Fruit fly (Drosophila melanogaster) whole organism, embryonic: Measurements from ENCODE around the gene CG11726.
A peak's percentile ranks its signal among the peaks of the same experiment; 100 is the strongest.

Source experiments
- ATbp ChIP-seq: fragments of 200-800 bp; sonication (Bioruptor generic); optimal IDR thresholded peaks from 2 replicates; lab custom pipeline; 2017; ENCODE audit warnings: missing biosample characterization, mild to moderate bottlenecking, missing genetic modification characterization, missing genetic modification reagents
- CG10274 ChIP-seq: fragments of 200-800 bp; sonication (Bioruptor generic); optimal IDR thresholded peaks from 3 replicates; lab custom pipeline; 2017; ENCODE audit warnings: missing biosample characterization, mild to moderate bottlenecking, missing genetic modification characterization
- CG11696 ChIP-seq: fragments of 200-800 bp; sonication (Bioruptor generic); IDR thresholded peaks from 2 replicates; pipeline ENCODE4 v1.3.6; 2022; ENCODE audit warnings: missing biosample characterization, missing genetic modification characterization
- CG12104 ChIP-seq: fragments of 200-800 bp; sonication (Bioruptor generic); optimal IDR thresholded peaks from 3 replicates; lab custom pipeline; 2016; ENCODE audit warnings: missing biosample characterization, missing genetic modification characterization
- CG12299 ChIP-seq: fragments of 200-800 bp; sonication (Bioruptor generic); optimal IDR thresholded peaks from 2 replicates; lab custom pipeline; 2018; ENCODE audit warnings: missing biosample characterization, mild to moderate bottlenecking, missing genetic modification characterization
- CG1233 ChIP-seq: fragments of 200-800 bp; sonication (Bioruptor generic); optimal IDR thresholded peaks from 4 replicates; lab custom pipeline; 2018; ENCODE audit warnings: missing biosample characterization, mild to moderate bottlenecking, missing genetic modification characterization
- CG12391 ChIP-seq: fragments of 200-800 bp; sonication (Bioruptor generic); optimal IDR thresholded peaks from 3 replicates; lab custom pipeline; 2018; ENCODE audit warnings: missing biosample characterization, mild to moderate bottlenecking, missing genetic modification characterization, moderate library complexity
- CG12942 ChIP-seq: fragments of 200-800 bp; sonication (Bioruptor generic); optimal IDR thresholded peaks from 3 replicates; lab custom pipeline; 2016; ENCODE audit warnings: missing biosample characterization, missing genetic modification characterization
- CG13123 ChIP-seq: fragments of 200-800 bp; sonication (Bioruptor generic); optimal IDR thresholded peaks from 2 replicates; lab custom pipeline; 2016; ENCODE audit warnings: missing biosample characterization, missing genetic modification characterization
- CG16779 ChIP-seq: fragments of 200-800 bp; sonication (Bioruptor generic); IDR thresholded peaks from 2 replicates; pipeline ENCODE4 v1.3.6; 2022; ENCODE audit warnings: missing biosample characterization, missing genetic modification characterization
- CG2116 ChIP-seq: fragments of 200-800 bp; sonication (Bioruptor generic); optimal IDR thresholded peaks from 3 replicates; lab custom pipeline; 2018; ENCODE audit warnings: missing biosample characterization, mild to moderate bottlenecking, missing genetic modification characterization
- CG2678 ChIP-seq: fragments of 200-800 bp; sonication (Bioruptor generic); optimal IDR thresholded peaks from 3 replicates; lab custom pipeline; 2019; ENCODE audit warnings: missing biosample characterization, mild to moderate bottlenecking, missing genetic modification characterization, moderate library complexity
- CG3163 ChIP-seq: fragments of 200-800 bp; sonication (Bioruptor generic); optimal IDR thresholded peaks from 3 replicates; lab custom pipeline; 2016; ENCODE audit warnings: missing biosample characterization, missing genetic modification characterization
- CG3847 ChIP-seq: fragments of 200-800 bp; sonication (Bioruptor generic); IDR thresholded peaks from 2 replicates; pipeline ENCODE4 v1.3.6; 2022; ENCODE audit warnings: missing biosample characterization, missing genetic modification characterization
- CG6683 ChIP-seq: fragments of 200-800 bp; sonication (Bioruptor generic); optimal IDR thresholded peaks from 2 replicates; lab custom pipeline; 2017; ENCODE audit warnings: missing biosample characterization, mild to moderate bottlenecking, missing genetic modification characterization, missing genetic modification reagents
- CG6813 ChIP-seq: fragments of 200-800 bp; sonication (Bioruptor generic); optimal IDR thresholded peaks from 2 replicates; lab custom pipeline; 2017; ENCODE audit warnings: missing biosample characterization, missing genetic modification characterization, mild to moderate bottlenecking, moderate library complexity, missing genetic modification reagents
- CG7556 ChIP-seq: fragments of 200-800 bp; sonication (Bioruptor generic); optimal IDR thresholded peaks from 2 replicates; lab custom pipeline; 2017; ENCODE audit warnings: missing biosample characterization, mild to moderate bottlenecking, missing genetic modification characterization
- CG8944 ChIP-seq: fragments of 200-800 bp; sonication (Bioruptor generic); optimal IDR thresholded peaks from 3 replicates; lab custom pipeline; 2016; ENCODE audit warnings: missing biosample characterization, missing genetic modification characterization
- CG9609 ChIP-seq: fragments of 200-800 bp; sonication (Bioruptor generic); optimal IDR thresholded peaks from 3 replicates; lab custom pipeline; 2016; ENCODE audit warnings: missing biosample characterization, missing genetic modification characterization
- Dek ChIP-seq: fragments of 200-800 bp; sonication (Bioruptor generic); optimal IDR thresholded peaks from 3 replicates; lab custom pipeline; 2019; ENCODE audit warnings: missing biosample characterization, mild to moderate bottlenecking, missing genetic modification characterization, moderate library complexity
- Drgx ChIP-seq: fragments of 200-800 bp; sonication (Bioruptor generic); IDR thresholded peaks from 2 replicates; pipeline ENCODE4 v1.3.6; 2022; ENCODE audit warnings: missing biosample characterization, missing genetic modification characterization
- Fer3 ChIP-seq: fragments of 200-800 bp; sonication (Bioruptor generic); optimal IDR thresholded peaks from 2 replicates; lab custom pipeline; 2018; ENCODE audit warnings: missing biosample characterization, mild to moderate bottlenecking, missing genetic modification characterization, moderate library complexity
- H2.0 ChIP-seq: fragments of 200-800 bp; sonication (Bioruptor generic); IDR thresholded peaks from 2 replicates; pipeline ENCODE4 v1.3.6; 2022; ENCODE audit warnings: missing biosample characterization, missing genetic modification characterization
- Hr3 ChIP-seq: fragments of 200-800 bp; sonication (Bioruptor generic); optimal IDR thresholded peaks from 3 replicates; lab custom pipeline; 2016; ENCODE audit warnings: missing biosample characterization, missing genetic modification characterization
- Hr39 ChIP-seq: fragments of >200 bp; optimal IDR thresholded peaks from 2 replicates; lab custom pipeline; 2017
- Meics ChIP-seq: fragments of 200-800 bp; sonication (Bioruptor generic); optimal IDR thresholded peaks from 2 replicates; lab custom pipeline; 2017; ENCODE audit warnings: missing biosample characterization, mild to moderate bottlenecking, missing genetic modification characterization
- Mes4 ChIP-seq: fragments of 200-800 bp; sonication (Bioruptor generic); optimal IDR thresholded peaks from 2 replicates; lab custom pipeline; 2016; ENCODE audit warnings: missing biosample characterization, missing genetic modification characterization
- NFAT ChIP-seq: fragments of 200-800 bp; sonication (Bioruptor generic); IDR thresholded peaks from 2 replicates; pipeline ENCODE4 v1.3.6; 2022; ENCODE audit warnings: missing biosample characterization, missing genetic modification characterization
- Pdp1 ChIP-seq, 2 experiments: fragments of 200-800 bp; sonication (Bioruptor generic); optimal IDR thresholded peaks; 3 replicates each; lab custom pipeline; 2016; ENCODE audit warnings: missing biosample characterization in 2 of 2, missing genetic modification characterization in 2 of 2, mild to moderate bottlenecking in 1 of 2, moderate library complexity in 1 of 2
- Sry-δ ChIP-seq: fragments of 200-800 bp; sonication (Bioruptor generic); optimal IDR thresholded peaks from 2 replicates; lab custom pipeline; 2016; ENCODE audit warnings: missing biosample characterization, missing genetic modification characterization
- Tbp ChIP-seq: fragments of >200 bp; optimal IDR thresholded peaks from 2 replicates; lab custom pipeline; 2018; ENCODE audit warnings: missing biosample characterization, missing genetic modification characterization
- ase ChIP-seq: fragments of 200-800 bp; sonication (Bioruptor generic); IDR thresholded peaks from 3 replicates; pipeline ENCODE4 v1.3.6; 2022; ENCODE audit warnings: missing biosample characterization, missing genetic modification characterization
- cad ChIP-seq: fragments of >200 bp; optimal IDR thresholded peaks from 2 replicates; lab custom pipeline; 2017; ENCODE audit warnings: missing biosample characterization, missing genetic modification characterization
- chn ChIP-seq: fragments of 200-800 bp; sonication (Bioruptor generic); optimal IDR thresholded peaks from 2 replicates; lab custom pipeline; 2016; ENCODE audit warnings: missing biosample characterization, missing genetic modification characterization
- crol ChIP-seq: fragments of 200-800 bp; sonication (Bioruptor generic); IDR thresholded peaks from 2 replicates; pipeline ENCODE4 v1.3.6; 2022; ENCODE audit warnings: missing biosample characterization, missing genetic modification characterization
- cwo ChIP-seq: fragments of 200-800 bp; sonication (Bioruptor generic); optimal IDR thresholded peaks from 3 replicates; lab custom pipeline; 2017; ENCODE audit warnings: missing biosample characterization, missing genetic modification characterization, mild to moderate bottlenecking, moderate library complexity, missing genetic modification reagents
- dimm ChIP-seq: fragments of 200-800 bp; sonication (Bioruptor generic); IDR thresholded peaks from 2 replicates; pipeline ENCODE4 v1.3.6; 2022; ENCODE audit warnings: missing biosample characterization, missing genetic modification characterization
- esg ChIP-seq: fragments of 200-800 bp; sonication (Bioruptor generic); conservative IDR thresholded peaks from 2 replicates; pipeline ENCODE4 v1.3.6; 2022; ENCODE audit warnings: missing biosample characterization, missing genetic modification characterization
- eve ChIP-seq, 2 experiments: fragments of >200 bp; optimal IDR thresholded peaks; 2 replicates each; lab custom pipeline; 2017; ENCODE audit warnings: missing biosample characterization in 2 of 2, missing genetic modification characterization in 2 of 2
- fu2 ChIP-seq: fragments of 200-800 bp; sonication (Bioruptor generic); optimal IDR thresholded peaks from 2 replicates; lab custom pipeline; 2016; ENCODE audit warnings: missing biosample characterization, missing genetic modification characterization
- hkb ChIP-seq, 2 experiments: fragments of 200-800 bp in 1 of 2; fragments of >200 bp in 1 of 2; sonication (Bioruptor generic) in 1 of 2; IDR thresholded peaks in 1 of 2; optimal IDR thresholded peaks in 1 of 2; 2 replicates each; pipeline versions ENCODE4 v1.3.6 to Lab custom; 2017 to 2022; ENCODE audit warnings: missing biosample characterization in 1 of 2, missing genetic modification characterization in 1 of 2
- kni ChIP-seq: fragments of 200-800 bp; sonication (Bioruptor generic); optimal IDR thresholded peaks from 3 replicates; lab custom pipeline; 2017; ENCODE audit warnings: mild to moderate bottlenecking, missing biosample characterization, missing genetic modification reagents, missing genetic modification characterization
- maf-S ChIP-seq: fragments of 200-800 bp; sonication (Bioruptor generic); optimal IDR thresholded peaks from 2 replicates; lab custom pipeline; 2016; ENCODE audit warnings: missing biosample characterization, missing genetic modification characterization
- nmo ChIP-seq: fragments of 200-800 bp; sonication (Bioruptor generic); optimal IDR thresholded peaks from 2 replicates; lab custom pipeline; 2018; ENCODE audit warnings: missing biosample characterization, mild to moderate bottlenecking, missing genetic modification characterization, moderate library complexity
- pita ChIP-seq: fragments of 200-800 bp; sonication (Bioruptor generic); optimal IDR thresholded peaks from 2 replicates; lab custom pipeline; 2017; ENCODE audit warnings: missing biosample characterization, mild to moderate bottlenecking, missing genetic modification characterization
- pros ChIP-seq: fragments of 200-800 bp; sonication (Bioruptor generic); optimal IDR thresholded peaks from 3 replicates; lab custom pipeline; 2019; ENCODE audit warnings: missing biosample characterization, mild to moderate bottlenecking, missing genetic modification characterization, moderate library complexity
- stc ChIP-seq: fragments of 200-800 bp; sonication (Bioruptor generic); IDR thresholded peaks from 2 replicates; pipeline ENCODE4 v1.3.6; 2022; ENCODE audit warnings: missing biosample characterization, missing genetic modification characterization
- twi ChIP-seq: fragments of 200-800 bp; optimal IDR thresholded peaks from 2 replicates; lab custom pipeline; 2019; ENCODE audit warnings: missing biosample characterization, mild to moderate bottlenecking, missing genetic modification characterization, moderate library complexity
- tx ChIP-seq: fragments of 200-800 bp; sonication (Bioruptor generic); optimal IDR thresholded peaks from 2 replicates; lab custom pipeline; 2016; ENCODE audit warnings: missing biosample characterization, missing genetic modification characterization
- vnd ChIP-seq: fragments of 200-800 bp; sonication (Bioruptor generic); IDR thresholded peaks from 3 replicates; pipeline ENCODE4 v1.3.6; 2022; ENCODE audit warnings: missing biosample characterization, missing genetic modification characterization; ENCODE audit not compliant: partially characterized antibody
- zfh1 ChIP-seq: fragments of 200-800 bp; sonication (Bioruptor generic); IDR thresholded peaks from 3 replicates; pipeline ENCODE4 v1.3.6; 2022; ENCODE audit warnings: missing biosample characterization, missing genetic modification characterization
- zfh2 ChIP-seq: fragments of 200-800 bp; sonication (Bioruptor generic); optimal IDR thresholded peaks from 2 replicates; lab custom pipeline; 2016; ENCODE audit warnings: missing biosample characterization, missing genetic modification characterization

The CG11726 gene

dm6 chr3L:11358733-11359132 lies 35.8 kb upstream of the CG11726 start (continued):
- peak; percentile 0 for TF ChIP-seq CG12942
- no peak for TF ChIP-seq Meics (GFP tag; lab: Kevin White, UChicago)
- no peak for TF ChIP-seq crol
- no peak for TF ChIP-seq Fer3
- no peak for TF ChIP-seq tx (GFP tag; lab: Kevin White, UChicago)
- no peak for TF ChIP-seq CG3163
- no peak for TF ChIP-seq CG1233 (GFP tag; lab: Kevin White, UChicago)
- no peak for TF ChIP-seq zfh2 (GFP tag; lab: Kevin White, UChicago)
- TF ChIP-seq Drgx: no peak
- TF ChIP-seq Tbp (GFP tag; lab: Kevin White, UChicago): no peak
- no peak for TF ChIP-seq cad (GFP tag; lab: Kevin White, UChicago)
- peak; percentile 21 for TF ChIP-seq CG8944 (GFP tag; lab: Kevin White, UChicago)
- TF ChIP-seq CG3847 (GFP tag; lab: Robert Waterston, UW): no peak
- no peak for TF ChIP-seq Hr3 (GFP tag; lab: Kevin White, UChicago)
- no peak for TF ChIP-seq Sry-δ
- no peak for TF ChIP-seq CG12104 (GFP tag; lab: Kevin White, UChicago)
- peak; percentile 34; the same call in 1 of the 2 replicates for TF ChIP-seq CG16779 (GFP tag; lab: Robert Waterston, UW)
- 0 out of 2 replicates have a peak, but pooled peaks have one; percentile 11 for TF ChIP-seq NFAT (GFP tag; lab: Robert Waterston, UW)
- peak; percentile 35; the same call in 1 of the 2 replicates for TF ChIP-seq stc (GFP tag; lab: Robert Waterston, UW)
- TF ChIP-seq zfh1 (GFP tag; lab: Robert Waterston, UW): peak; percentile 60; the same call in 2 of the 3 replicates
- no peak for TF ChIP-seq nmo (GFP tag; lab: Kevin White, UChicago)
- TF ChIP-seq CG6813 (GFP tag; lab: Kevin White, UChicago): no peak
- peak; percentile 43; the same call in 1 of the 2 replicates for TF ChIP-seq CG11696 (GFP tag; lab: Robert Waterston, UW)
- TF ChIP-seq esg (GFP tag; lab: Robert Waterston, UW): no peak
- TF ChIP-seq CG12391 (tag; lab: Kevin White, UChicago): no peak
- TF ChIP-seq pita (GFP tag; lab: Kevin White, UChicago): no peak
- TF ChIP-seq CG6683 (GFP tag; lab: Kevin White, UChicago): no peak
- no peak for TF ChIP-seq CG10274 (GFP tag; lab: Kevin White, UChicago)
- TF ChIP-seq Mes4 (GFP tag; lab: Kevin White, UChicago): no peak
- no peak for TF ChIP-seq twi (tag; lab: Kevin White, UChicago)
- no peak for TF ChIP-seq pros (GFP tag; lab: Kevin White, UChicago)
- TF ChIP-seq maf-S (GFP tag; lab: Kevin White, UChicago): no peak
- no peak for TF ChIP-seq kni
- no peak for TF ChIP-seq hkb (optimal IDR thresholded peaks at IDR 0.05; lab: Kevin White, UChicago)
- peak; percentile 22; the same call in 1 of the 2 replicates for TF ChIP-seq hkb (GFP tag; IDR thresholded peaks at IDR 0.05; lab: Robert Waterston, UW)
- no peak for TF ChIP-seq vnd (GFP tag; lab: Robert Waterston, UW)
- no peak for TF ChIP-seq fu2
- no peak for TF ChIP-seq Dek (tag; lab: Kevin White, UChicago)
- TF ChIP-seq CG7556 (GFP tag; lab: Kevin White, UChicago): no peak
- TF ChIP-seq chn (GFP tag; lab: Kevin White, UChicago): peak; percentile 4
- TF ChIP-seq ase (GFP tag; lab: Robert Waterston, UW): no peak
- TF ChIP-seq ATbp (GFP tag; lab: Kevin White, UChicago): peak; percentile 15
- peak in 1 of 2 experiments; percentile 26 for TF ChIP-seq Pdp1 (GFP tag; optimal IDR thresholded peaks at IDR 0.05; lab: Kevin White, UChicago)
- no peak for TF ChIP-seq CG2116
- TF ChIP-seq H2.0 (GFP tag; lab: Robert Waterston, UW): 0 out of 2 replicates have a peak, but pooled peaks have one; percentile 9
- TF ChIP-seq CG9609 (GFP tag; lab: Kevin White, UChicago): peak; percentile 4
- TF ChIP-seq CG2678 (tag; lab: Kevin White, UChicago): no peak
- no peak for TF ChIP-seq Hr39 (lab: Kevin White, UChicago)
- TF ChIP-seq dimm (GFP tag; lab: Robert Waterston, UW): no peak
- no peak for TF ChIP-seq eve (GFP tag; optimal IDR thresholded peaks at IDR 0.05; lab: Kevin White, UChicago)
- no peak for TF ChIP-seq cwo
- TF ChIP-seq CG12299 (tag; lab: Kevin White, UChicago): no peak
- no peak for TF ChIP-seq CG13123
